Worm (Caenorhabditis elegans) whole organism, late embryonic: Measurements from ENCODE around the gene F26A1.19.

Experiments used
- ceh-30 ChIP-seq: fragments of 150-350 bp; optimal IDR thresholded peaks from 2 replicates; lab custom pipeline; 2014; ENCODE audit warnings: missing biosample characterization, missing genetic modification characterization
- ceh-31 ChIP-seq: sonication (generic microtip); optimal IDR thresholded peaks from 2 replicates; lab custom pipeline; 2016; ENCODE audit warnings: missing genetic modification characterization, missing compliant biosample characterization
- ceh-9 ChIP-seq: sonication (generic microtip); optimal IDR thresholded peaks from 2 replicates; lab custom pipeline; 2016; ENCODE audit warnings: mild to moderate bottlenecking, missing genetic modification characterization, inconsistent platforms, missing compliant biosample characterization
- elt-2 ChIP-seq: sonication (generic microtip); optimal IDR thresholded peaks from 2 replicates; lab custom pipeline; 2016; ENCODE audit warnings: missing genetic modification reagents, missing genetic modification characterization, missing compliant biosample characterization
- elt-4 ChIP-seq: sonication (generic microtip); optimal IDR thresholded peaks from 2 replicates; lab custom pipeline; 2016; ENCODE audit warnings: missing genetic modification characterization, missing compliant biosample characterization
- eyg-1 ChIP-seq: sonication (generic microtip); optimal IDR thresholded peaks from 2 replicates; lab custom pipeline; 2016; ENCODE audit warnings: missing genotype, missing genetic modification characterization, missing compliant biosample characterization
- fkh-10 ChIP-seq: fragments of 150-350 bp; optimal IDR thresholded peaks from 2 replicates; lab custom pipeline; 2014; ENCODE audit warnings: missing biosample characterization, missing genetic modification reagents, missing genetic modification characterization
- hlh-15 ChIP-seq: sonication (generic microtip); optimal IDR thresholded peaks from 2 replicates; lab custom pipeline; 2016; ENCODE audit warnings: missing genetic modification characterization, missing compliant biosample characterization
- hlh-30 ChIP-seq: sonication (generic microtip); optimal IDR thresholded peaks from 2 replicates; lab custom pipeline; 2017; ENCODE audit warnings: antibody characterized with exemption, missing genetic modification characterization, missing compliant biosample characterization; ENCODE audit not compliant: insufficient read depth
- hlh-8 ChIP-seq: sonication (generic microtip); optimal IDR thresholded peaks from 2 replicates; lab custom pipeline; 2016; ENCODE audit warnings: missing genotype, missing genetic modification characterization, missing compliant biosample characterization
- nhr-11 ChIP-seq: fragments of 150-350 bp; optimal IDR thresholded peaks from 2 replicates; lab custom pipeline; 2014; ENCODE audit warnings: missing biosample characterization, missing genetic modification characterization
- pros-1 ChIP-seq: fragments of 150-350 bp; optimal IDR thresholded peaks from 2 replicates; lab custom pipeline; 2014; ENCODE audit warnings: missing biosample characterization, missing genetic modification reagents, missing genetic modification characterization
- sdc-2 ChIP-seq: sonication (generic microtip); optimal IDR thresholded peaks from 2 replicates; lab custom pipeline; 2016; ENCODE audit warnings: missing genotype, missing genetic modification characterization, missing compliant biosample characterization
- sox-2 ChIP-seq: fragments of 200-800 bp; sonication (Bioruptor generic); IDR thresholded peaks from 2 replicates; pipeline ENCODE4 v1.3.6; 2022; ENCODE audit warnings: missing genetic modification reagents, missing genetic modification characterization, missing compliant biosample characterization

ce11 chrIII:4819843-4820242, 17.7 kb upstream of the F26A1.19 start, which contains the start of gene F26A1.7:
- no peak for TF ChIP-seq ceh-30 (tag; lab: Kevin White, UChicago)
- TF ChIP-seq hlh-8 (tag; lab: Kevin White, UChicago): no peak
- no peak for TF ChIP-seq sox-2 (GFP tag; lab: Robert Waterston, UW)
- no peak for TF ChIP-seq nhr-11
- TF ChIP-seq ceh-9 (tag; lab: Kevin White, UChicago): no peak
- no peak for TF ChIP-seq sdc-2 (tag; lab: Kevin White, UChicago)
- no peak for TF ChIP-seq pros-1
- no peak for TF ChIP-seq hlh-30 (tag; lab: Kevin White, UChicago)
- no peak for TF ChIP-seq ceh-31
- TF ChIP-seq hlh-15 (tag; lab: Kevin White, UChicago): no peak
- TF ChIP-seq fkh-10 (GFP tag; lab: Kevin White, UChicago): no peak
- TF ChIP-seq elt-2: no peak
- TF ChIP-seq eyg-1 (tag; lab: Kevin White, UChicago): no peak
- TF ChIP-seq elt-4 (tag; lab: Kevin White, UChicago): no peak
